Fruit fly (Drosophila melanogaster) whole organism, adult: ENCODE measurements around the gene CG32248.

Experiments used
- CG11617 ChIP-seq: fragments of 200-800 bp; sonication (Bioruptor generic); optimal IDR thresholded peaks from 2 replicates; lab custom pipeline; 2017; ENCODE audit warnings: mild to moderate bottlenecking, missing biosample characterization, missing genetic modification reagents, missing genetic modification characterization
- CG12768 ChIP-seq: fragments of 200-800 bp; sonication (Bioruptor generic); optimal IDR thresholded peaks from 2 replicates; lab custom pipeline; 2017; ENCODE audit warnings: missing biosample characterization, missing genetic modification characterization, mild to moderate bottlenecking, moderate library complexity, missing genetic modification reagents
- CG14711 ChIP-seq: fragments of 200-800 bp; sonication (Bioruptor generic); optimal IDR thresholded peaks from 2 replicates; lab custom pipeline; 2018; ENCODE audit warnings: missing biosample characterization, mild to moderate bottlenecking, missing genetic modification characterization, moderate library complexity
- CG1620 ChIP-seq: fragments of 200-800 bp; sonication (Bioruptor generic); optimal IDR thresholded peaks from 2 replicates; lab custom pipeline; 2016; ENCODE audit warnings: missing biosample characterization, missing genetic modification characterization
- CG33017 ChIP-seq: fragments of 200-800 bp; sonication (Bioruptor generic); optimal IDR thresholded peaks from 2 replicates; lab custom pipeline; 2018; ENCODE audit warnings: missing biosample characterization, mild to moderate bottlenecking, missing genetic modification characterization, moderate library complexity
- CG5204 ChIP-seq: fragments of 200-800 bp; sonication (Bioruptor generic); optimal IDR thresholded peaks from 2 replicates; lab custom pipeline; 2016; ENCODE audit warnings: missing biosample characterization, missing genetic modification characterization
- CG7045 ChIP-seq: fragments of 200-800 bp; sonication (Bioruptor generic); optimal IDR thresholded peaks from 2 replicates; lab custom pipeline; 2017; ENCODE audit warnings: missing biosample characterization, mild to moderate bottlenecking, missing genetic modification characterization
- CG7101 ChIP-seq: fragments of 200-800 bp; sonication (Bioruptor generic); optimal IDR thresholded peaks from 2 replicates; lab custom pipeline; 2018; ENCODE audit warnings: missing biosample characterization, mild to moderate bottlenecking, missing genetic modification characterization, moderate library complexity
- Clk ChIP-seq: fragments of 200-800 bp; sonication (Bioruptor generic); optimal IDR thresholded peaks from 2 replicates; lab custom pipeline; 2017; ENCODE audit warnings: missing biosample characterization, missing genetic modification characterization
- Crg-1 ChIP-seq: fragments of 200-800 bp; sonication (Bioruptor generic); optimal IDR thresholded peaks from 2 replicates; lab custom pipeline; 2016; ENCODE audit warnings: missing biosample characterization, missing genetic modification characterization
- Hr96 ChIP-seq: fragments of 200-800 bp; sonication (Bioruptor generic); optimal IDR thresholded peaks from 2 replicates; lab custom pipeline; 2016; ENCODE audit warnings: missing biosample characterization, missing genetic modification characterization
- Mnt ChIP-seq: fragments of 200-800 bp; sonication (Bioruptor generic); optimal IDR thresholded peaks from 2 replicates; lab custom pipeline; 2016; ENCODE audit warnings: missing biosample characterization, mild to moderate bottlenecking, missing genetic modification characterization
- bab1 ChIP-seq: fragments of 200-800 bp; sonication (Bioruptor generic); optimal IDR thresholded peaks from 3 replicates; lab custom pipeline; 2019; ENCODE audit warnings: missing biosample characterization, mild to moderate bottlenecking, missing genetic modification characterization, moderate library complexity
- cic ChIP-seq: fragments of 200-800 bp; sonication (Bioruptor generic); optimal IDR thresholded peaks from 2 replicates; lab custom pipeline; 2017; ENCODE audit warnings: missing biosample characterization, mild to moderate bottlenecking, missing genetic modification characterization, moderate library complexity
- cnc ChIP-seq, 2 experiments: fragments of >200 bp; optimal IDR thresholded peaks; 2 replicates each; lab custom pipeline; 2017
- kay ChIP-seq: fragments of 200-800 bp; sonication (Bioruptor generic); peaks from one replicate; lab custom pipeline; 2016; ENCODE audit warnings: missing biosample characterization, missing genetic modification characterization, borderline replicate concordance
- ovo ChIP-seq: fragments of 200-800 bp; sonication (Bioruptor generic); optimal IDR thresholded peaks from 2 replicates; lab custom pipeline; 2016; ENCODE audit warnings: missing biosample characterization, missing genetic modification characterization
- pad ChIP-seq: fragments of 200-800 bp; sonication (Bioruptor generic); optimal IDR thresholded peaks from 3 replicates; lab custom pipeline; 2017; ENCODE audit warnings: missing biosample characterization, missing genetic modification characterization, mild to moderate bottlenecking, moderate library complexity, missing genetic modification reagents
- tj ChIP-seq: fragments of 200-800 bp; sonication (Bioruptor generic); optimal IDR thresholded peaks from 3 replicates; lab custom pipeline; 2017; ENCODE audit warnings: missing biosample characterization, mild to moderate bottlenecking, missing genetic modification characterization, moderate library complexity
- toe ChIP-seq: fragments of 200-800 bp; sonication (Bioruptor generic); optimal IDR thresholded peaks from 2 replicates; lab custom pipeline; 2016; ENCODE audit warnings: missing biosample characterization, missing genetic modification characterization

CG32248 gene

dm6 chr3L:4471449-4471848, at the start of gene CG32248:
CG32248 (plus strand) TSS chr3L:4471749.
- TF ChIP-seq CG11617 = no peak
- no peak for TF ChIP-seq CG1620 (GFP tag; lab: Kevin White, UChicago)
- TF ChIP-seq Hr96 (GFP tag; lab: Kevin White, UChicago) = no peak
- TF ChIP-seq ovo (GFP tag; lab: Kevin White, UChicago) = no peak
- no peak for TF ChIP-seq CG5204 (GFP tag; lab: Kevin White, UChicago)
- no peak for TF ChIP-seq toe (GFP tag; lab: Kevin White, UChicago)
- TF ChIP-seq cnc (optimal IDR thresholded peaks at IDR 0.05; lab: Kevin White, UChicago) = no peak
- TF ChIP-seq Clk (GFP tag; lab: Kevin White, UChicago) = no peak

dm6 chr3L:4426581-4426980, 45.0 kb upstream of the CG32248 start:
- TF ChIP-seq CG5204 (GFP tag; lab: Kevin White, UChicago) (no peak), ovo (GFP tag; lab: Kevin White, UChicago) (no peak), Crg-1 (no peak), CG12768 (no peak), cic (GFP tag; lab: Kevin White, UChicago) (no peak), tj (GFP tag; lab: Kevin White, UChicago) (no peak), bab1 (no peak), CG7045 (GFP tag; lab: Kevin White, UChicago) (no peak)

- TF ChIP-seq CG14711 (tag; lab: Kevin White, UChicago) (peak; percentile 80), Crg-1 (no peak), ovo (GFP tag; lab: Kevin White, UChicago) (no peak)
Measured at dm6 chr3L:4428918-4429546, 42.5 kb upstream of the CG32248 start, which contains the start of gene nAChRbeta1. nAChRbeta1 (plus strand) TSS chr3L:4429349.

- TF ChIP-seq CG11617 (no peak), CG5204 (GFP tag; lab: Kevin White, UChicago) (no peak), kay (GFP tag; lab: Kevin White, UChicago) (no peak), bab1 (no peak), Crg-1 (no peak), ovo (GFP tag; lab: Kevin White, UChicago) (no peak), Clk (GFP tag; lab: Kevin White, UChicago) (no peak), cic (GFP tag; lab: Kevin White, UChicago) (no peak), CG1620 (GFP tag; lab: Kevin White, UChicago) (no peak), toe (GFP tag; lab: Kevin White, UChicago) (no peak), tj (GFP tag; lab: Kevin White, UChicago) (no peak), CG33017 (tag; lab: Kevin White, UChicago) (no peak), CG14711 (tag; lab: Kevin White, UChicago) (no peak), CG7045 (GFP tag; lab: Kevin White, UChicago) (no peak)
Measured at dm6 chr3L:4430331-4430730, 41.2 kb upstream of the CG32248 start.

- TF ChIP-seq Clk (GFP tag; lab: Kevin White, UChicago) = no peak
- no peak for TF ChIP-seq CG12768
- no peak for TF ChIP-seq cnc (optimal IDR thresholded peaks at IDR 0.05; lab: Kevin White, UChicago)
- TF ChIP-seq CG14711 (tag; lab: Kevin White, UChicago) = no peak
- TF ChIP-seq ovo (GFP tag; lab: Kevin White, UChicago) = no peak
- TF ChIP-seq cic (GFP tag; lab: Kevin White, UChicago) = no peak
- TF ChIP-seq CG7101 (tag; lab: Kevin White, UChicago) = no peak
- no peak for TF ChIP-seq bab1
Measured at dm6 chr3L:4431111-4431730, 40.3 kb upstream of the CG32248 start.

- TF ChIP-seq CG33017 (tag; lab: Kevin White, UChicago) (no peak), ovo (GFP tag; lab: Kevin White, UChicago) (no peak)
Measured at dm6 chr3L:4436421-4436820, 35.1 kb upstream of the CG32248 start, which contains the start of gene CG15021. CG15021 (plus strand) TSS chr3L:4436721.

dm6 chr3L:4440153-4440552, 31.4 kb upstream of the CG32248 start:
- TF ChIP-seq Mnt (GFP tag; lab: Kevin White, UChicago) (no peak), toe (GFP tag; lab: Kevin White, UChicago) (no peak), CG7101 (tag; lab: Kevin White, UChicago) (no peak), CG12768 (no peak), CG1620 (GFP tag; lab: Kevin White, UChicago) (no peak), Clk (GFP tag; lab: Kevin White, UChicago) (no peak), Hr96 (GFP tag; lab: Kevin White, UChicago) (no peak), CG14711 (tag; lab: Kevin White, UChicago) (no peak), bab1 (no peak), CG5204 (GFP tag; lab: Kevin White, UChicago) (no peak), kay (GFP tag; lab: Kevin White, UChicago) (no peak), cnc (optimal IDR thresholded peaks at IDR 0.05; lab: Kevin White, UChicago) (no peak), cic (GFP tag; lab: Kevin White, UChicago) (no peak), CG33017 (tag; lab: Kevin White, UChicago) (no peak), pad (no peak), Crg-1 (no peak), tj (GFP tag; lab: Kevin White, UChicago) (no peak), ovo (GFP tag; lab: Kevin White, UChicago) (no peak), CG11617 (no peak)
